Fruit fly (Drosophila melanogaster): ENCODE results near the gene CG5421.

The CG5421 gene

dm6 chr2L:12483866-12484554 is 36.1 kb upstream of the CG5421 start (continued):
- TF ChIP-seq CG12942 (GFP tag; optimal IDR thresholded peaks at IDR 0.05), result peak; percentile 84
- no peak for TF ChIP-seq gcm2 (GFP tag; optimal IDR thresholded peaks at IDR 0.05)
- peak; percentile 81 for TF ChIP-seq CG1792 (GFP tag; optimal IDR thresholded peaks at IDR 0.05)
- TF ChIP-seq Oli (tag; optimal IDR thresholded peaks at IDR 0.05), result peak; percentile 92
- TF ChIP-seq eve (GFP tag; optimal IDR thresholded peaks at IDR 0.05), result peak in 1 of 2 experiments; percentile 96
- TF ChIP-seq cg (GFP tag; optimal IDR thresholded peaks at IDR 0.05), result peak; percentile 73
- peak; percentile 89; the same call in 1 of the 3 replicates for TF ChIP-seq CG34422 (GFP tag; IDR thresholded peaks at IDR 0.05)
- peak; percentile 79 for TF ChIP-seq Gug (GFP tag; IDR thresholded peaks at IDR 0.05)
- no peak for TF ChIP-seq sna (GFP tag; IDR thresholded peaks at IDR 0.05; ENCODE audit: partially characterized antibody)
- TF ChIP-seq Lpt (GFP tag; optimal IDR thresholded peaks at IDR 0.05), result no peak
- no peak for TF ChIP-seq cad (GFP tag; optimal IDR thresholded peaks at IDR 0.05)
- peak; percentile 68 for TF ChIP-seq CG17802 (tag; optimal IDR thresholded peaks at IDR 0.05)
- TF ChIP-seq CG10431 (GFP tag; optimal IDR thresholded peaks at IDR 0.05), result peak; percentile 67
- TF ChIP-seq CG10959 (GFP tag; IDR thresholded peaks at IDR 0.05), result no peak; the same call in 1 of the 2 replicates
- TF ChIP-seq prd (optimal IDR thresholded peaks at IDR 0.05), result no peak
- TF ChIP-seq prd (GFP tag; IDR thresholded peaks at IDR 0.05), result peak; percentile 90
- TF ChIP-seq CG6654 (GFP tag; optimal IDR thresholded peaks at IDR 0.05), result peak; percentile 80
- peak; percentile 54; the same call in 1 of the 2 replicates for TF ChIP-seq toy (GFP tag; IDR thresholded peaks at IDR 0.05)
- peak; percentile 57 for TF ChIP-seq kah (GFP tag; optimal IDR thresholded peaks at IDR 0.05)
- peak; percentile 81 for TF ChIP-seq Nf-YA (GFP tag; IDR thresholded peaks at IDR 0.05)
- TF ChIP-seq CG6272 (GFP tag; IDR thresholded peaks at IDR 0.05), result no peak; the same call in 1 of the 2 replicates
- TF ChIP-seq BEAF-32 (GFP tag; optimal IDR thresholded peaks at IDR 0.05), result no peak
- TF ChIP-seq CG3281 (GFP tag; optimal IDR thresholded peaks at IDR 0.05), result peak; percentile 89
- peak; percentile 52 for TF ChIP-seq sima (GFP tag; optimal IDR thresholded peaks at IDR 0.05)
- TF ChIP-seq CG13123 (GFP tag; optimal IDR thresholded peaks at IDR 0.05), result peak; percentile 66
- TF ChIP-seq CG3838 (GFP tag; optimal IDR thresholded peaks at IDR 0.05), result peak; percentile 16
- TF ChIP-seq D19B (GFP tag; optimal IDR thresholded peaks at IDR 0.05), result peak; percentile 66
- peak; percentile 87 for TF ChIP-seq CG2712 (tag; optimal IDR thresholded peaks at IDR 0.05)
- TF ChIP-seq Ptx1 (GFP tag; IDR thresholded peaks at IDR 0.05), result peak; percentile 92
- no peak for TF ChIP-seq Doc2 (GFP tag; IDR thresholded peaks at IDR 0.05)
- TF ChIP-seq Deaf1 (tag; optimal IDR thresholded peaks at IDR 0.05), result peak; percentile 57
- peak; percentile 82 for TF ChIP-seq Mad (GFP tag; optimal IDR thresholded peaks at IDR 0.05)
- peak; percentile 74 for TF ChIP-seq rib (GFP tag; IDR thresholded peaks at IDR 0.05)
- no peak for TF ChIP-seq knrl (GFP tag; IDR thresholded peaks at IDR 0.05; ENCODE audit: partially characterized antibody)
- TF ChIP-seq ind (GFP tag; optimal IDR thresholded peaks at IDR 0.05), result peak; percentile 91
- TF ChIP-seq grau (tag; optimal IDR thresholded peaks at IDR 0.05), result peak; percentile 99
- TF ChIP-seq lov (optimal IDR thresholded peaks at IDR 0.05), result no peak
- peak; percentile 81; the same call in 1 of the 3 replicates for TF ChIP-seq lov (GFP tag; IDR thresholded peaks at IDR 0.05)
- peak; percentile 79 for TF ChIP-seq CG10267 (tag; optimal IDR thresholded peaks at IDR 0.05)
- TF ChIP-seq CG33213 (GFP tag; optimal IDR thresholded peaks at IDR 0.05), result peak; percentile 88
- no peak for TF ChIP-seq CG42726 (GFP tag; IDR thresholded peaks at IDR 0.05; ENCODE audit: partially characterized antibody)
- TF ChIP-seq ranshi (GFP tag; IDR thresholded peaks at IDR 0.05), result peak; percentile 83; the same call in 1 of the 2 replicates
- TF ChIP-seq H15 (GFP tag; IDR thresholded peaks at IDR 0.05), result peak; percentile 80
- no peak for TF ChIP-seq CG1832 (GFP tag; optimal IDR thresholded peaks at IDR 0.05)
- peak; percentile 24 for TF ChIP-seq stwl (tag; optimal IDR thresholded peaks at IDR 0.05)
- peak; percentile 91 for TF ChIP-seq vvl (GFP tag; IDR thresholded peaks at IDR 0.05)
- TF ChIP-seq Hey (tag; optimal IDR thresholded peaks at IDR 0.05), result peak; percentile 63
- peak; percentile 89 for TF ChIP-seq bab2 (GFP tag; optimal IDR thresholded peaks at IDR 0.05)
- peak; percentile 93 for TF ChIP-seq CG12769 (tag; optimal IDR thresholded peaks at IDR 0.05)
- peak; percentile 62 for TF ChIP-seq CG3065 (GFP tag; optimal IDR thresholded peaks at IDR 0.05)
- peak; percentile 81 for TF ChIP-seq esg (GFP tag; conservative IDR thresholded peaks at IDR 0.05)

Data from whole organism, embryonic.